Fruit fly (Drosophila melanogaster) whole organism, embryonic: ENCODE data around the gene teq.

ENCODE experiments used
- Abd-B ChIP-seq: fragments of 200-800 bp; sonication (Bioruptor generic); optimal IDR thresholded peaks from 2 replicates; lab custom pipeline; 2018; ENCODE audit warnings: missing biosample characterization, mild to moderate bottlenecking, missing genetic modification characterization, moderate library complexity
- CG10366 ChIP-seq: fragments of 200-800 bp; sonication (Bioruptor generic); IDR thresholded peaks from 2 replicates; pipeline ENCODE4 v1.3.6; 2022; ENCODE audit warnings: missing biosample characterization, missing genetic modification characterization
- CG10543 ChIP-seq: fragments of 200-800 bp; sonication (Bioruptor generic); optimal IDR thresholded peaks from 3 replicates; lab custom pipeline; 2017; ENCODE audit warnings: missing biosample characterization, mild to moderate bottlenecking, missing genetic modification characterization, moderate library complexity
- CG10959 ChIP-seq: fragments of 200-800 bp; sonication (Bioruptor generic); IDR thresholded peaks from 2 replicates; pipeline ENCODE4 v1.3.6; 2022; ENCODE audit warnings: missing biosample characterization, missing genetic modification characterization
- CG12104 ChIP-seq: fragments of 200-800 bp; sonication (Bioruptor generic); optimal IDR thresholded peaks from 3 replicates; lab custom pipeline; 2016; ENCODE audit warnings: missing biosample characterization, missing genetic modification characterization
- CG12391 ChIP-seq: fragments of 200-800 bp; sonication (Bioruptor generic); optimal IDR thresholded peaks from 3 replicates; lab custom pipeline; 2018; ENCODE audit warnings: missing biosample characterization, mild to moderate bottlenecking, missing genetic modification characterization, moderate library complexity
- CG12769 ChIP-seq: fragments of 200-800 bp; sonication (Bioruptor generic); optimal IDR thresholded peaks from 2 replicates; lab custom pipeline; 2019; ENCODE audit warnings: missing biosample characterization, mild to moderate bottlenecking, missing genetic modification characterization, moderate library complexity
- CG13424 ChIP-seq: fragments of 200-800 bp; sonication (Bioruptor generic); optimal IDR thresholded peaks from 2 replicates; lab custom pipeline; 2019; ENCODE audit warnings: missing biosample characterization, mild to moderate bottlenecking, missing genetic modification characterization, moderate library complexity
- CG13894 ChIP-seq: fragments of 200-800 bp; sonication (Bioruptor generic); optimal IDR thresholded peaks from 3 replicates; lab custom pipeline; 2018; ENCODE audit warnings: missing biosample characterization, mild to moderate bottlenecking, missing genetic modification characterization, moderate library complexity
- CG14050 ChIP-seq: fragments of 200-800 bp; sonication (Bioruptor generic); IDR thresholded peaks from 3 replicates; pipeline ENCODE4 v1.3.6; 2022; ENCODE audit warnings: missing biosample characterization, missing genetic modification characterization
- CG15601 ChIP-seq: fragments of 200-800 bp; sonication (Bioruptor generic); optimal IDR thresholded peaks from 3 replicates; lab custom pipeline; 2019; ENCODE audit warnings: missing biosample characterization, mild to moderate bottlenecking, missing genetic modification characterization, moderate library complexity
- CG17361 ChIP-seq: fragments of 200-800 bp; sonication (Bioruptor generic); IDR thresholded peaks from 3 replicates; pipeline ENCODE4 v1.3.6; 2022; ENCODE audit warnings: missing biosample characterization, missing genetic modification characterization
- CG17612 ChIP-seq: fragments of 200-800 bp; sonication (Bioruptor generic); IDR thresholded peaks from 2 replicates; pipeline ENCODE4 v1.3.6; 2022; ENCODE audit warnings: missing biosample characterization, missing genetic modification characterization
- CG2202 ChIP-seq: fragments of 200-800 bp; sonication (Bioruptor generic); optimal IDR thresholded peaks from 2 replicates; lab custom pipeline; 2018; ENCODE audit warnings: missing biosample characterization, mild to moderate bottlenecking, missing genetic modification characterization
- CG4282 ChIP-seq: fragments of 200-800 bp; sonication (Bioruptor generic); optimal IDR thresholded peaks from 2 replicates; lab custom pipeline; 2016; ENCODE audit warnings: missing biosample characterization, missing genetic modification characterization
- CG6689 ChIP-seq: fragments of 200-800 bp; sonication (Bioruptor generic); IDR thresholded peaks from 2 replicates; pipeline ENCODE4 v1.3.6; 2022; ENCODE audit warnings: missing biosample characterization, missing genetic modification characterization
- CoRest ChIP-seq: fragments of 200-800 bp; sonication (Bioruptor generic); optimal IDR thresholded peaks from 3 replicates; lab custom pipeline; 2018; ENCODE audit warnings: missing biosample characterization, mild to moderate bottlenecking, missing genetic modification characterization, moderate library complexity
- Doc3 ChIP-seq: fragments of 200-800 bp; sonication (Bioruptor generic); IDR thresholded peaks from 3 replicates; pipeline ENCODE4 v1.3.6; 2022; ENCODE audit warnings: missing biosample characterization, missing genetic modification characterization; ENCODE audit not compliant: partially characterized antibody
- E2f2 ChIP-seq: fragments of 200-800 bp; sonication (Bioruptor generic); IDR thresholded peaks from 2 replicates; pipeline ENCODE4 v1.3.6; 2022; ENCODE audit warnings: missing biosample characterization, missing genetic modification characterization
- Eip74EF ChIP-seq, 2 experiments: fragments of 200-800 bp in 1 of 2; fragments of >200 bp in 1 of 2; sonication (Bioruptor generic) in 1 of 2; optimal IDR thresholded peaks; 2 replicates each; lab custom pipeline; 2017 to 2019; ENCODE audit warnings: missing biosample characterization in 2 of 2, missing genetic modification characterization in 2 of 2, mild to moderate bottlenecking in 1 of 2, moderate library complexity in 1 of 2
- Max ChIP-seq: fragments of 200-800 bp; sonication (Bioruptor generic); optimal IDR thresholded peaks from 2 replicates; lab custom pipeline; 2016; ENCODE audit warnings: missing biosample characterization, mild to moderate bottlenecking, missing genetic modification characterization
- Ssrp ChIP-seq: fragments of 200-800 bp; sonication (Bioruptor generic); optimal IDR thresholded peaks from 2 replicates; lab custom pipeline; 2018; ENCODE audit warnings: missing biosample characterization, mild to moderate bottlenecking, missing genetic modification characterization, moderate library complexity
- Xrp1 ChIP-seq: fragments of 200-800 bp; sonication (Bioruptor generic); IDR thresholded peaks from 2 replicates; pipeline ENCODE4 v1.3.6; 2022; ENCODE audit warnings: missing biosample characterization, missing genetic modification characterization
- abd-A ChIP-seq: fragments of 200-800 bp; sonication (Bioruptor generic); optimal IDR thresholded peaks from 3 replicates; lab custom pipeline; 2019; ENCODE audit warnings: missing biosample characterization, mild to moderate bottlenecking, missing genetic modification characterization, moderate library complexity
- ap ChIP-seq: fragments of 200-800 bp; sonication (Bioruptor generic); IDR thresholded peaks from 2 replicates; pipeline ENCODE4 v1.3.6; 2022; ENCODE audit warnings: missing biosample characterization, missing genetic modification characterization
- az2 ChIP-seq: fragments of 200-800 bp; sonication (Bioruptor generic); optimal IDR thresholded peaks from 3 replicates; lab custom pipeline; 2016; ENCODE audit warnings: missing biosample characterization, missing genetic modification characterization
- chinmo ChIP-seq: fragments of 200-800 bp; sonication (Bioruptor generic); IDR thresholded peaks from 4 replicates; pipeline ENCODE4 v1.3.6; 2022; ENCODE audit warnings: missing biosample characterization, missing genetic modification characterization; ENCODE audit not compliant: partially characterized antibody
- crol ChIP-seq: fragments of 200-800 bp; sonication (Bioruptor generic); IDR thresholded peaks from 2 replicates; pipeline ENCODE4 v1.3.6; 2022; ENCODE audit warnings: missing biosample characterization, missing genetic modification characterization
- dan ChIP-seq: fragments of 200-800 bp; sonication (Bioruptor generic); IDR thresholded peaks from 2 replicates; pipeline ENCODE4 v1.3.6; 2022; ENCODE audit warnings: missing biosample characterization, missing genetic modification characterization
- emc ChIP-seq: fragments of 200-800 bp; sonication (Bioruptor generic); optimal IDR thresholded peaks from 2 replicates; lab custom pipeline; 2016; ENCODE audit warnings: missing biosample characterization, missing genetic modification characterization
- en ChIP-seq: fragments of 200-800 bp; sonication (Bioruptor generic); optimal IDR thresholded peaks from 2 replicates; lab custom pipeline; 2016; ENCODE audit warnings: missing biosample characterization, missing genetic modification characterization
- eyg ChIP-seq: fragments of 200-800 bp; sonication (Bioruptor generic); optimal IDR thresholded peaks from 3 replicates; lab custom pipeline; 2016; ENCODE audit warnings: missing biosample characterization, missing genetic modification characterization
- fd96Cb ChIP-seq: fragments of 200-800 bp; sonication (Bioruptor generic); optimal IDR thresholded peaks from 2 replicates; lab custom pipeline; 2018; ENCODE audit warnings: missing biosample characterization, mild to moderate bottlenecking, missing genetic modification characterization, moderate library complexity
- grau ChIP-seq: fragments of 200-800 bp; optimal IDR thresholded peaks from 3 replicates; lab custom pipeline; 2019; ENCODE audit warnings: missing biosample characterization, mild to moderate bottlenecking, missing genetic modification characterization, moderate library complexity
- gsb-n ChIP-seq: fragments of 200-800 bp; sonication (Bioruptor generic); optimal IDR thresholded peaks from 3 replicates; lab custom pipeline; 2018; ENCODE audit warnings: missing biosample characterization, mild to moderate bottlenecking, missing genetic modification characterization
- luna ChIP-seq: fragments of 200-800 bp; sonication (Bioruptor generic); optimal IDR thresholded peaks from 2 replicates; lab custom pipeline; 2016; ENCODE audit warnings: missing biosample characterization, missing genetic modification characterization
- mld ChIP-seq: fragments of 200-800 bp; sonication (Bioruptor generic); IDR thresholded peaks from 3 replicates; pipeline ENCODE4 v1.3.6; 2022; ENCODE audit warnings: missing biosample characterization, missing genetic modification characterization; ENCODE audit not compliant: partially characterized antibody
- pros ChIP-seq: fragments of 200-800 bp; sonication (Bioruptor generic); optimal IDR thresholded peaks from 3 replicates; lab custom pipeline; 2019; ENCODE audit warnings: missing biosample characterization, mild to moderate bottlenecking, missing genetic modification characterization, moderate library complexity
- ranshi ChIP-seq: fragments of 200-800 bp; sonication (Bioruptor generic); IDR thresholded peaks from 2 replicates; pipeline ENCODE4 v1.3.6; 2022; ENCODE audit warnings: missing biosample characterization, missing genetic modification characterization
- sens ChIP-seq: fragments of 200-800 bp; sonication (Bioruptor generic); peaks from one replicate; lab custom pipeline; 2016; ENCODE audit warnings: missing biosample characterization, missing genetic modification characterization
- sens-2 ChIP-seq: fragments of 200-800 bp; sonication (Bioruptor generic); IDR thresholded peaks from 2 replicates; pipeline ENCODE4 v1.3.6; 2022; ENCODE audit warnings: missing biosample characterization, missing genetic modification characterization
- trem ChIP-seq: fragments of 200-800 bp; optimal IDR thresholded peaks from 3 replicates; lab custom pipeline; 2019; ENCODE audit warnings: missing biosample characterization, mild to moderate bottlenecking, missing genetic modification characterization, moderate library complexity
- tup ChIP-seq: fragments of 200-800 bp; sonication (Bioruptor generic); optimal IDR thresholded peaks from 2 replicates; lab custom pipeline; 2016; ENCODE audit warnings: missing biosample characterization, mild to moderate bottlenecking, missing genetic modification characterization, moderate library complexity
- zf30C ChIP-seq: fragments of 200-800 bp; sonication (Bioruptor generic); optimal IDR thresholded peaks from 3 replicates; lab custom pipeline; 2018; ENCODE audit warnings: missing biosample characterization, mild to moderate bottlenecking, missing genetic modification characterization

Gene teq

dm6 chr3L:9024741-9025140 lies 49.7 kb upstream of the teq start (continued):
- no peak for TF ChIP-seq fd96Cb
- no peak for TF ChIP-seq Max (GFP tag; lab: Kevin White, UChicago)

- TF ChIP-seq CG6689 (GFP tag; lab: Robert Waterston, UW) (no peak), Eip74EF (GFP tag; optimal IDR thresholded peaks at IDR 0.05; lab: Kevin White, UChicago) (peak in 1 of 2 experiments; percentile 26), az2 (GFP tag; lab: Kevin White, UChicago) (no peak), CG12104 (GFP tag; lab: Kevin White, UChicago) (no peak), CG4282 (GFP tag; lab: Kevin White, UChicago) (no peak), tup (GFP tag; lab: Kevin White, UChicago) (no peak), CG10543 (GFP tag; lab: Kevin White, UChicago) (peak; percentile 43), crol (GFP tag; lab: Robert Waterston, UW) (peak; percentile 58), dan (GFP tag; lab: Robert Waterston, UW) (no peak), CG10959 (GFP tag; lab: Robert Waterston, UW) (no peak), pros (GFP tag; lab: Kevin White, UChicago) (peak; percentile 83), grau (no peak), en (GFP tag; lab: Kevin White, UChicago) (no peak), CG13894 (peak; percentile 17), eyg (GFP tag; lab: Kevin White, UChicago) (no peak), mld (GFP tag; lab: Robert Waterston, UW) (no peak), sens (GFP tag; lab: Kevin White, UChicago) (peak; percentile 47), CG17361 (GFP tag; lab: Robert Waterston, UW) (no peak), CG12769 (tag; lab: Kevin White, UChicago) (peak; percentile 73), zf30C (GFP tag; lab: Kevin White, UChicago) (no peak), sens-2 (GFP tag; lab: Robert Waterston, UW) (no peak), CG12391 (tag; lab: Kevin White, UChicago) (no peak), E2f2 (GFP tag; lab: Robert Waterston, UW) (no peak), Ssrp (tag; lab: Kevin White, UChicago) (no peak), abd-A (tag; lab: Kevin White, UChicago) (peak; percentile 96), CoRest (tag; lab: Kevin White, UChicago) (no peak), CG14050 (GFP tag; lab: Robert Waterston, UW) (no peak), CG15601 (tag; lab: Kevin White, UChicago) (no peak), luna (GFP tag; lab: Kevin White, UChicago) (no peak), chinmo (GFP tag; lab: Robert Waterston, UW) (0 out of 4 replicates have a peak, but pooled peaks have one; percentile 13), Abd-B (no peak), CG2202 (tag; lab: Kevin White, UChicago) (no peak), Max (GFP tag; lab: Kevin White, UChicago) (no peak), Doc3 (GFP tag; lab: Robert Waterston, UW) (no peak), ap (no peak), emc (GFP tag; lab: Kevin White, UChicago) (no peak), CG10366 (no peak), gsb-n (no peak), CG13424 (tag; lab: Kevin White, UChicago) (no peak), Xrp1 (GFP tag; lab: Robert Waterston, UW) (no peak), CG17612 (GFP tag; lab: Robert Waterston, UW) (no peak), trem (no peak), ranshi (GFP tag; lab: Robert Waterston, UW) (no peak)
These were observed 49.3 kb upstream of the teq start for dm6 chr3L:9025178-9025577.
